Worm (Caenorhabditis elegans) whole organism, early embryonic: ENCODE measurements around the gene C46C11.3.

ENCODE experiments used
- B0310.2 ChIP-seq: sonication (generic microtip); optimal IDR thresholded peaks from 2 replicates; lab custom pipeline; 2016; ENCODE audit warnings: mild to moderate bottlenecking, missing genetic modification characterization, missing compliant biosample characterization
- F13C5.2 ChIP-seq: sonication (generic microtip); optimal IDR thresholded peaks from 2 replicates; lab custom pipeline; 2017; ENCODE audit warnings: mild to moderate bottlenecking, missing genetic modification characterization, inconsistent platforms, missing compliant biosample characterization
- aly-1 ChIP-seq: sonication (generic microtip); optimal IDR thresholded peaks from 2 replicates; lab custom pipeline; 2016; ENCODE audit warnings: missing genetic modification characterization, missing compliant biosample characterization
- ama-1 ChIP-seq: fragments of 150-350 bp; optimal IDR thresholded peaks from 2 replicates; lab custom pipeline; 2014
- ceh-13 ChIP-seq: fragments of 200-800 bp; sonication (Bioruptor generic); optimal IDR thresholded peaks from 2 replicates; lab custom pipeline; 2018; ENCODE audit warnings: mild to moderate bottlenecking, missing genetic modification characterization, missing compliant biosample characterization
- ceh-36 ChIP-seq: sonication (generic microtip); optimal IDR thresholded peaks from 2 replicates; lab custom pipeline; 2016; ENCODE audit warnings: missing genetic modification characterization, inconsistent platforms, missing compliant biosample characterization
- ets-7 ChIP-seq: sonication (generic microtip); optimal IDR thresholded peaks from 2 replicates; lab custom pipeline; 2016; ENCODE audit warnings: missing genotype, missing genetic modification characterization, missing compliant biosample characterization
- flt-1 ChIP-seq: fragments of 200-800 bp; sonication (Bioruptor generic); IDR thresholded peaks from 2 replicates; pipeline ENCODE4 v1.3.6; 2022; ENCODE audit warnings: missing genetic modification characterization, missing compliant biosample characterization
- hmbx-1 ChIP-seq: sonication (generic microtip); optimal IDR thresholded peaks from 2 replicates; lab custom pipeline; 2016; ENCODE audit warnings: mild to moderate bottlenecking, missing genetic modification characterization, missing compliant biosample characterization
- hmg-4 ChIP-seq: fragments of 200-800 bp; sonication (Bioruptor generic); optimal IDR thresholded peaks from 2 replicates; lab custom pipeline; 2018; ENCODE audit warnings: mild to moderate bottlenecking, missing genetic modification characterization, missing compliant biosample characterization
- hnd-1 ChIP-seq: sonication (generic microtip); optimal IDR thresholded peaks from 2 replicates; lab custom pipeline; 2016; ENCODE audit warnings: missing genetic modification characterization, missing compliant biosample characterization
- pes-1 ChIP-seq: fragments of 200-800 bp; sonication (Bioruptor generic); IDR thresholded peaks from 2 replicates; pipeline ENCODE4 v1.3.6; 2022; ENCODE audit warnings: missing genetic modification reagents, missing genetic modification characterization, missing compliant biosample characterization
- scrt-1 ChIP-seq: fragments of 200-800 bp; sonication (Bioruptor generic); IDR thresholded peaks from 2 replicates; pipeline ENCODE4 v1.3.6; 2022; ENCODE audit warnings: missing genetic modification characterization, missing compliant biosample characterization
- sea-1 ChIP-seq: fragments of 200-800 bp; sonication (Bioruptor generic); conservative IDR thresholded peaks from 2 replicates; pipeline ENCODE4 v1.3.6; 2022; ENCODE audit warnings: missing genetic modification characterization, missing compliant biosample characterization
- tbx-11 ChIP-seq: fragments of 200-800 bp; sonication (Bioruptor generic); IDR thresholded peaks from 2 replicates; pipeline ENCODE4 v1.3.6; 2022; ENCODE audit warnings: missing genetic modification characterization, missing compliant biosample characterization
- tbx-37 ChIP-seq: fragments of 200-800 bp; sonication (Bioruptor generic); conservative IDR thresholded peaks from 2 replicates; pipeline ENCODE4 v1.3.6; 2022; ENCODE audit warnings: missing genetic modification reagents, missing genetic modification characterization, missing compliant biosample characterization
- tra-4 ChIP-seq: sonication (generic microtip); optimal IDR thresholded peaks from 2 replicates; lab custom pipeline; 2017; ENCODE audit warnings: missing genetic modification characterization, missing compliant biosample characterization

The C46C11.3 gene

DNA sequence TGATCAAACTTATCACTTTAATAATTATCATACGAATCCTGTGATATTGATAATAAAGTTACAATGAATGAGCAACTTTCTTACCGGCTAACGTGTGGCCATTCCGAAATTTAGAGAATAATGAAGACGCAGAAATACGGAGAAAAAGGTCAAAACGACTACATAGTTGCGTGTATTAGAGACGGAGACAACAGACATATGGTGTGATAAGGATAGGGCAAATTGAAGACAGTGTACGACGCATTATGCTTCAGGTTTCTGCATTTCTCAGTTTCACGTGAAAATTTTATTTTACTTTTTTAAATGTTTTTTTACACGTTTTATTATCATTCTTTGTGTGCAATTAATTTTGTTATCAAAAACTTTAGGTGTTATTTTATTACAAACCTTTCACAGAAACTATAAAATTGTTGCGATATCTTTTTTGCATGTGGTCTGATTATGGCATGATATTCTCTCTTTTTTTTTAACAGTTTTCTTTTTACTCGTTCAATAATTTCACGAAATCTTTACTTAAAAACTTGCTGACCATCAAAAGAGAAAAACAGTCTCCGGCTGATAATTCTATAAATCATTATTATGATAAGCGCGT, 51.1 kb downstream of the C46C11.3 start, which contains the start of gene tmem-135:
tmem-135 (plus strand) TSS at position 542 of the 592 bp plus-strand sequence.
- TF ChIP-seq F13C5.2 (tag; lab: Kevin White, UChicago) = no peak
- no peak for TF ChIP-seq tbx-11 (GFP tag; lab: Robert Waterston, UW)
- TF ChIP-seq hmbx-1 (tag; lab: Kevin White, UChicago) = no peak
- TF ChIP-seq flt-1 (GFP tag; lab: Robert Waterston, UW) = no peak
- TF ChIP-seq ceh-36 = no peak
- no peak for TF ChIP-seq ceh-13 (GFP tag; lab: Kevin White, UChicago)
- no peak for TF ChIP-seq hnd-1 (tag; lab: Kevin White, UChicago)
- no peak for TF ChIP-seq scrt-1 (GFP tag; lab: Robert Waterston, UW)
- no peak for TF ChIP-seq sea-1 (GFP tag; lab: Robert Waterston, UW)
- TF ChIP-seq ama-1 (lab: Kevin White, UChicago) = no peak
- no peak for TF ChIP-seq tbx-37 (GFP tag; lab: Robert Waterston, UW)
- no peak for TF ChIP-seq B0310.2 (tag; lab: Kevin White, UChicago)
- TF ChIP-seq tra-4 (tag; lab: Kevin White, UChicago) = no peak
- no peak for TF ChIP-seq ets-7 (tag; lab: Kevin White, UChicago)
- no peak for TF ChIP-seq pes-1 (GFP tag; lab: Robert Waterston, UW)

DNA sequence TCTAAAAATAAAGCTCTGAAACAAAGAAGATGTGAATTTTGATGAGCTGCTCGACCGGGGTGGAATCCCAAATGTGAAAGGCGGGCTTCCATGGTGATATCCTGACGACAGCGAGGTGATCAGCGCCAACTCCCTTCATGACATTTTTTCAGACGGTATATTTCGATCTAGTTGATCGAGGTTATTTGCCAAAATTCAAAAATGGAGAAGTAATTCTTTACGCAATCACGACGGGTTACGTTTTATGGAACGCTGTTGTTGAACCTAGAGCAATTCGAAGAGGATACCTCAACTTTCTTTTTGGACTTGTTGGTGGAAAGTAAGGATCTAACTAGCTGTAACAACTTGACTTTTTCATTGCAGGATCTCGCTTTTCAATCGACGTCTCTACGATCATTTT, 54.6 kb downstream of the C46C11.3 start:
- TF ChIP-seq tbx-37 (GFP tag; lab: Robert Waterston, UW) (no peak), flt-1 (GFP tag; lab: Robert Waterston, UW) (no peak), aly-1 (tag; lab: Kevin White, UChicago) (no peak), ama-1 (lab: Kevin White, UChicago) (no peak), tra-4 (tag; lab: Kevin White, UChicago) (no peak), tbx-11 (GFP tag; lab: Robert Waterston, UW) (no peak), B0310.2 (tag; lab: Kevin White, UChicago) (no peak), ceh-36 (no peak), scrt-1 (GFP tag; lab: Robert Waterston, UW) (no peak), hnd-1 (tag; lab: Kevin White, UChicago) (no peak), ceh-13 (GFP tag; lab: Kevin White, UChicago) (no peak), hmg-4 (GFP tag; lab: Kevin White, UChicago) (no peak), hmbx-1 (tag; lab: Kevin White, UChicago) (no peak)

DNA sequence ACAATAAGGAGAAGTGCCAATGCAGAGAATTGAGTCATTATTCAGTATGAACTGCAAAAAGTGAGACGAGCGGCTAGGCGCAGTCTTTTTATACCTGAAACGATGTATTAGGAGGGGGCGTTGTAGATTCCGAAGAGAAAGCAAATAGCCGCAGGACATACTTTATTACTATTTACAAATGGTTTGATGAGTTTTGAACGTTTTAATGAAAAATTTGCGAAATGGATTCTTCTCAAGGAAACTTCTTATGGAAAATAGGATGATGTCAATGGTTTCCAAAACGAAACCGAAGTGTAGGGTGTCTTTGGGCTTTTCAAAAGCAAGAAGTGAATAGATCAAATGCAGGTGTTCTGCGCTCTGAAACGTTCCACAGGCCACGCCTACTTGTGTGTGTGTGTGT, 55.9 kb downstream of the C46C11.3 start, which contains the start of gene flp-11:
flp-11 (minus strand) TSS at position 101 of the 400 bp plus-strand sequence.
- TF ChIP-seq sea-1 (GFP tag; lab: Robert Waterston, UW) (no peak), hmg-4 (GFP tag; lab: Kevin White, UChicago) (no peak), tra-4 (tag; lab: Kevin White, UChicago) (no peak), flt-1 (GFP tag; lab: Robert Waterston, UW) (no peak), ceh-13 (GFP tag; lab: Kevin White, UChicago) (no peak), tbx-37 (GFP tag; lab: Robert Waterston, UW) (no peak), aly-1 (tag; lab: Kevin White, UChicago) (no peak), scrt-1 (GFP tag; lab: Robert Waterston, UW) (no peak), ets-7 (tag; lab: Kevin White, UChicago) (no peak)
